Worm (Caenorhabditis elegans): Measurements from ENCODE around the gene ggtb-1.

ggtb-1 gene

ce11 chrIII:7133559-7133958 lies at the start of gene ggtb-1, which contains the start of gene pot-1:
TSS of gene ggtb-1 (plus strand) at chrIII:7133766.
TSS of gene pot-1 (minus strand) at chrIII:7133678.
- TF ChIP-seq daf-16 (GFP tag; optimal IDR thresholded peaks at IDR 0.05) (no peak), daf-16 (tag; optimal IDR thresholded peaks at IDR 0.05) (peak; percentile 29), dmd-6 (GFP tag; IDR thresholded peaks at IDR 0.05) (no peak), tra-1 (GFP tag; IDR thresholded peaks at IDR 0.05) (no peak), dpl-1 (GFP tag; optimal IDR thresholded peaks at IDR 0.05) (peak; percentile 50), T20F7.1 (GFP tag; optimal IDR thresholded peaks at IDR 0.05) (peak; percentile 92), lsy-2 (tag; optimal IDR thresholded peaks at IDR 0.05) (peak in 1 of 2 experiments; percentile 37), lin-13 (GFP tag; optimal IDR thresholded peaks at IDR 0.05) (no peak), Y48G9A.11 (GFP tag; IDR thresholded peaks at IDR 0.05) (peak; percentile 81), jun-1 (tag; optimal IDR thresholded peaks at IDR 0.05) (no peak), mep-1 (tag; optimal IDR thresholded peaks at IDR 0.05) (no peak), Y5F2A.4 (GFP tag; optimal IDR thresholded peaks at IDR 0.05) (no peak), mes-2 (tag; optimal IDR thresholded peaks at IDR 0.05; ENCODE audit: poor library complexity, severe bottlenecking) (peak; percentile 46)

- TF ChIP-seq rbr-2 (tag; optimal IDR thresholded peaks at IDR 0.05): no peak
- TF ChIP-seq lin-38 (GFP tag; IDR thresholded peaks at IDR 0.05): peak; percentile 11; the same call in 1 of the 2 replicates
Observed at ce11 chrIII:7084908-7085307, 48.7 kb upstream of the ggtb-1 start, which contains the start of gene tofu-7. TSS of gene tofu-7 (minus strand) at chrIII:7085018.

DNA sequence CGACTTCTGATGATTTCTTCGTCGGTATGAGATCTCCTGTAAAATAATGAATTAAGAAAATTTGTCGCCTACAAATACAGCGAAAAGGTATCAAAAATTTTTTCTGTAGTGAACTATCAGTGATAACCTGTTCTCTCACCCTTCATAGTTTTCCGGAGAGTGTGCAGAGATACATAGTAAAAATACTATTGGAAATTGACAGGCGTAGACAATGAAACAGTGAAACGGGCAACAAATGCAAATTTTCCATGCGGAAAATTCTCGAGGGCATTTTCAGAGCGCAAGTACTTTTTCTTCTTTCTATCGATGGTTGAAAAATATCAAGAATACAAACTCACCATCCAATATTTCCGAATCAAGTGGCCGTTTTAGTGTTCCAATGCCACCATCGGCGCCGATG lies 46.4 kb upstream of the ggtb-1 start:
- TF ChIP-seq aha-1 (tag) (no peak), zip-11 (GFP tag; IDR thresholded peaks at IDR 0.05) (no peak), duxl-1 (tag; optimal IDR thresholded peaks at IDR 0.05; ENCODE audit: poor library complexity) (no peak), daf-16 (GFP tag; optimal IDR thresholded peaks at IDR 0.05) (no peak), daf-16 (tag; optimal IDR thresholded peaks at IDR 0.05) (peak; percentile 18), T20F7.1 (GFP tag; optimal IDR thresholded peaks at IDR 0.05) (no peak), hlh-30 (tag; optimal IDR thresholded peaks at IDR 0.05; ENCODE audit: insufficient read depth) (no peak), arid-1 (GFP tag; conservative IDR thresholded peaks at IDR 0.05) (no peak), vab-7 (GFP tag; IDR thresholded peaks at IDR 0.05) (no peak), sdz-12 (GFP tag; optimal IDR thresholded peaks at IDR 0.05) (no peak), mes-2 (tag; optimal IDR thresholded peaks at IDR 0.05; ENCODE audit: poor library complexity, severe bottlenecking) (no peak), F49E8.2 (tag; optimal IDR thresholded peaks at IDR 0.05; ENCODE audit: borderline replicate concordance) (no peak), nhr-28 (tag; optimal IDR thresholded peaks at IDR 0.05) (peak; percentile 66), ZK546.5 (tag; optimal IDR thresholded peaks at IDR 0.05) (no peak), nhr-77 (tag; optimal IDR thresholded peaks at IDR 0.05) (no peak)

ce11 chrIII:7087691-7088323 lies 45.8 kb upstream of the ggtb-1 start, which contains the start of gene fubl-2:
TSS of gene fubl-2 (minus strand) at chrIII:7087741.
- TF ChIP-seq set-16 (GFP tag; IDR thresholded peaks at IDR 0.05) (no peak), Y48G9A.11 (GFP tag; IDR thresholded peaks at IDR 0.05) (no peak), zfp-3 (GFP tag; conservative IDR thresholded peaks at IDR 0.05) (no peak), pha-4 (GFP tag; IDR thresholded peaks at IDR 0.05) (no peak), pha-4 (tag; optimal IDR thresholded peaks at IDR 0.05) (no peak), ceh-32 (tag; optimal IDR thresholded peaks at IDR 0.05; ENCODE audit: poor library complexity) (no peak), nhr-102 (tag; optimal IDR thresholded peaks at IDR 0.05) (no peak), F10B5.3 (tag; optimal IDR thresholded peaks at IDR 0.05) (no peak), lsy-2 (tag; optimal IDR thresholded peaks at IDR 0.05) (peak; percentile 22 to 89), T26A8.4 (GFP tag; IDR thresholded peaks at IDR 0.05) (no peak), R02D3.7 (tag; optimal IDR thresholded peaks at IDR 0.05) (no peak), F26F4.8 (GFP tag; conservative IDR thresholded peaks at IDR 0.05) (no peak), ZK337.2 (GFP tag; IDR thresholded peaks at IDR 0.05) (no peak), nhr-25 (tag; optimal IDR thresholded peaks at IDR 0.05; ENCODE audit: borderline replicate concordance, insufficient read depth) (no peak), mdt-29 (GFP tag; IDR thresholded peaks at IDR 0.05) (no peak), hlh-30 (tag; optimal IDR thresholded peaks at IDR 0.05; ENCODE audit: insufficient read depth) (peak; percentile 49), tra-1 (GFP tag; IDR thresholded peaks at IDR 0.05) (no peak), attf-4 (tag; optimal IDR thresholded peaks at IDR 0.05) (no peak), ceh-28 (tag; optimal IDR thresholded peaks at IDR 0.05) (peak; percentile 18), F37D6.2 (tag; optimal IDR thresholded peaks at IDR 0.05) (no peak), sdz-12 (GFP tag; optimal IDR thresholded peaks at IDR 0.05) (no peak), lin-13 (GFP tag; optimal IDR thresholded peaks at IDR 0.05) (peak; percentile 44), lin-38 (GFP tag; IDR thresholded peaks at IDR 0.05) (no peak), nhr-41 (GFP tag; IDR thresholded peaks at IDR 0.05) (no peak), ceh-62 (tag; optimal IDR thresholded peaks at IDR 0.05) (no peak)

Data from whole organism, L4 larva.